Fruit fly (Drosophila melanogaster) whole organism, wandering third instar larva: ENCODE measurements around the gene CadN2.
A peak's percentile ranks its signal among the peaks of the same experiment; 100 is the strongest.

ENCODE experiments used
- Abd-B ChIP-seq: fragments of >200 bp; optimal IDR thresholded peaks from 2 replicates; lab custom pipeline; 2017; ENCODE audit warnings: missing biosample characterization, missing genetic modification characterization
- CG32264 ChIP-seq: fragments of 200-800 bp; sonication (Bioruptor generic); optimal IDR thresholded peaks from 2 replicates; lab custom pipeline; 2016; ENCODE audit warnings: missing biosample characterization, missing genetic modification characterization
- CG9705 ChIP-seq: fragments of 200-800 bp; sonication (Bioruptor generic); optimal IDR thresholded peaks from 2 replicates; lab custom pipeline; 2018; ENCODE audit warnings: missing biosample characterization, mild to moderate bottlenecking, missing genetic modification characterization
- Dif ChIP-seq: fragments of 200-275, 200-300 bp; sonication (Bioruptor generic); optimal IDR thresholded peaks from 2 replicates; lab custom pipeline; 2018; ENCODE audit warnings: missing biosample characterization, missing genetic modification characterization; ENCODE audit not compliant: partially characterized antibody
- GATAd ChIP-seq: sonication (Bioruptor generic); optimal IDR thresholded peaks from 2 replicates; lab custom pipeline; 2016; ENCODE audit warnings: missing biosample characterization, missing genetic modification characterization
- Hnf4 ChIP-seq: fragments of 200-800 bp; sonication (Bioruptor generic); optimal IDR thresholded peaks from 2 replicates; lab custom pipeline; 2016; ENCODE audit warnings: missing biosample characterization, mild to moderate bottlenecking, missing genetic modification characterization
- Hr78 ChIP-seq: fragments of >200 bp; optimal IDR thresholded peaks from 2 replicates; lab custom pipeline; 2017; ENCODE audit warnings: missing biosample characterization, missing genetic modification characterization
- Mio ChIP-seq: sonication (Bioruptor generic); optimal IDR thresholded peaks from 2 replicates; lab custom pipeline; 2016; ENCODE audit warnings: missing biosample characterization, missing genetic modification characterization
- Myc ChIP-seq: fragments of >200 bp; optimal IDR thresholded peaks from 2 replicates; lab custom pipeline; 2017
- N ChIP-seq: fragments of >200 bp; optimal IDR thresholded peaks from 2 replicates; lab custom pipeline; 2018; ENCODE audit warnings: missing biosample characterization, missing external identifiers, missing genetic modification characterization
- Rel ChIP-seq, 2 experiments: fragments of 200-800 bp; sonication (Bioruptor generic) in 1 of 2; optimal IDR thresholded peaks; 2 replicates in 1 of 2; 3 replicates in 1 of 2; lab custom pipeline; 2016 to 2019; ENCODE audit warnings: mild to moderate bottlenecking in 2 of 2, missing biosample characterization in 2 of 2, missing genetic modification characterization in 2 of 2, moderate library complexity in 1 of 2
- Sp1 ChIP-seq: fragments of 200-800 bp; sonication (Bioruptor generic); optimal IDR thresholded peaks from 3 replicates; lab custom pipeline; 2019; ENCODE audit warnings: missing biosample characterization, mild to moderate bottlenecking, missing genetic modification characterization, moderate library complexity
- Vsx2 ChIP-seq: fragments of 200-300, 225-300 bp; sonication (Bioruptor generic); optimal IDR thresholded peaks from 2 replicates; lab custom pipeline; 2018; ENCODE audit warnings: missing biosample characterization, missing genetic modification characterization; ENCODE audit not compliant: partially characterized antibody
- br ChIP-seq: fragments of 200-800 bp; sonication (Bioruptor generic); optimal IDR thresholded peaks from 2 replicates; lab custom pipeline; 2016; ENCODE audit warnings: missing biosample characterization, missing genetic modification characterization
- dl ChIP-seq, 2 experiments: fragments of 175-275, 200-275 bp in 1 of 2; fragments of 200-275 bp in 1 of 2; sonication (Bioruptor generic); optimal IDR thresholded peaks; lab custom pipeline; 2018; ENCODE audit warnings: mild to moderate bottlenecking in 2 of 2, missing biosample characterization in 2 of 2, missing genetic modification characterization in 2 of 2, moderate library complexity in 2 of 2; ENCODE audit not compliant: partially characterized antibody in 2 of 2, insufficient read depth in 1 of 2
- dmrt93B ChIP-seq: fragments of 200-800 bp; sonication (Bioruptor generic); optimal IDR thresholded peaks from 2 replicates; lab custom pipeline; 2018; ENCODE audit warnings: missing biosample characterization, mild to moderate bottlenecking, missing genetic modification characterization
- dsf ChIP-seq: sonication (Bioruptor generic); optimal IDR thresholded peaks from 2 replicates; lab custom pipeline; 2016; ENCODE audit warnings: missing biosample characterization, missing genetic modification characterization, borderline replicate concordance
- foxo ChIP-seq, 2 experiments: fragments of 200-800 bp; sonication (Bioruptor generic); optimal IDR thresholded peaks; 2 replicates in 1 of 2; 3 replicates in 1 of 2; lab custom pipeline; 2016 to 2017; ENCODE audit warnings: missing biosample characterization in 2 of 2, missing genetic modification characterization in 2 of 2
- fru ChIP-seq: fragments of 200-800 bp; sonication (Bioruptor generic); optimal IDR thresholded peaks from 3 replicates; lab custom pipeline; 2016; ENCODE audit warnings: missing biosample characterization, mild to moderate bottlenecking, missing genetic modification characterization
- h ChIP-seq: fragments of 200-800 bp; sonication (Bioruptor generic); optimal IDR thresholded peaks from 3 replicates; lab custom pipeline; 2016; ENCODE audit warnings: missing biosample characterization, mild to moderate bottlenecking, missing genetic modification characterization
- jim ChIP-seq: fragments of 175-275, 200-325 bp; sonication (Bioruptor generic); optimal IDR thresholded peaks from 2 replicates; lab custom pipeline; 2016; ENCODE audit warnings: missing biosample characterization, mild to moderate bottlenecking, missing genetic modification characterization
- lola ChIP-seq: fragments of >200 bp; optimal IDR thresholded peaks from 2 replicates; lab custom pipeline; 2017; ENCODE audit warnings: missing biosample characterization, missing genetic modification characterization
- pan ChIP-seq: fragments of >200 bp; optimal IDR thresholded peaks from 2 replicates; lab custom pipeline; 2017
- psq ChIP-seq: fragments of 200-800 bp; sonication (Bioruptor generic); optimal IDR thresholded peaks from 3 replicates; lab custom pipeline; 2017; ENCODE audit warnings: missing biosample characterization, mild to moderate bottlenecking, missing genetic modification characterization, moderate library complexity
- rgr ChIP-seq: fragments of 200-800 bp; sonication (Bioruptor generic); optimal IDR thresholded peaks from 3 replicates; lab custom pipeline; 2016; ENCODE audit warnings: missing biosample characterization, mild to moderate bottlenecking, missing genetic modification characterization
- sage ChIP-seq: fragments of 200-800 bp; sonication (Bioruptor generic); optimal IDR thresholded peaks from 2 replicates; lab custom pipeline; 2016; ENCODE audit warnings: missing biosample characterization, mild to moderate bottlenecking, missing genetic modification characterization
- sv ChIP-seq: fragments of 200-800 bp; sonication (Bioruptor generic); optimal IDR thresholded peaks from 3 replicates; lab custom pipeline; 2016; ENCODE audit warnings: missing biosample characterization, missing genetic modification characterization
- tai ChIP-seq: sonication (Bioruptor generic); optimal IDR thresholded peaks from 2 replicates; lab custom pipeline; 2016; ENCODE audit warnings: missing biosample characterization, missing genetic modification characterization
- usp ChIP-seq: fragments of >200 bp; optimal IDR thresholded peaks from 2 replicates; lab custom pipeline; 2017; ENCODE audit warnings: missing biosample characterization, missing genetic modification characterization
- woc ChIP-seq: sonication (Bioruptor generic); optimal IDR thresholded peaks from 2 replicates; lab custom pipeline; 2016; ENCODE audit warnings: missing biosample characterization, mild to moderate bottlenecking, missing genetic modification characterization

CadN2 gene

dm6 chr2L:17770121-17770520 lies 104.9 kb downstream of the CadN2 start:
- TF ChIP-seq CG9705 (GFP tag; lab: Kevin White, UChicago) = no peak

- TF ChIP-seq rgr (GFP tag; lab: Kevin White, UChicago) (no peak), psq (GFP tag; lab: Kevin White, UChicago) (no peak), jim (GFP tag; lab: Kevin White, UChicago) (no peak), Mio (GFP tag; lab: Kevin White, UChicago) (no peak), GATAd (GFP tag; lab: Kevin White, UChicago) (no peak), CG32264 (no peak), N (no peak), Myc (no peak), Abd-B (GFP tag; lab: Kevin White, UChicago) (no peak), Hr78 (GFP tag; lab: Kevin White, UChicago) (no peak), h (GFP tag; lab: Kevin White, UChicago) (no peak), Vsx2 (GFP tag; lab: Kevin White, UChicago) (no peak), Dif (GFP tag; lab: Kevin White, UChicago) (no peak)
These were observed 106.5 kb downstream of the CadN2 start for dm6 chr2L:17768580-17768979.

- TF ChIP-seq tai (GFP tag; lab: Kevin White, UChicago) (no peak), Vsx2 (GFP tag; lab: Kevin White, UChicago) (no peak), N (no peak), foxo (GFP tag; optimal IDR thresholded peaks at IDR 0.05; lab: Kevin White, UChicago) (no peak), dmrt93B (no peak), br (GFP tag; lab: Kevin White, UChicago) (no peak), pan (lab: Kevin White, UChicago) (no peak), Abd-B (GFP tag; lab: Kevin White, UChicago) (no peak), Myc (no peak)
These were observed 111.9 kb downstream of the CadN2 start for dm6 chr2L:17763173-17763572.

- no peak for TF ChIP-seq dl (GFP tag; optimal IDR thresholded peaks at IDR 0.05; lab: Kevin White, UChicago; ENCODE audit: insufficient read depth in 1 of 2, partially characterized antibody in 2 of 2)
- no peak for TF ChIP-seq Mio (GFP tag; lab: Kevin White, UChicago)
- TF ChIP-seq jim (GFP tag; lab: Kevin White, UChicago) = no peak
- TF ChIP-seq Myc = no peak
- no peak for TF ChIP-seq lola
- TF ChIP-seq Abd-B (GFP tag; lab: Kevin White, UChicago) = no peak
- no peak for TF ChIP-seq foxo (GFP tag; optimal IDR thresholded peaks at IDR 0.05; lab: Kevin White, UChicago)
- no peak for TF ChIP-seq sage (GFP tag; lab: Kevin White, UChicago)
- TF ChIP-seq Hnf4 = no peak
- no peak for TF ChIP-seq Sp1 (GFP tag; lab: Kevin White, UChicago)
- no peak for TF ChIP-seq Dif (GFP tag; lab: Kevin White, UChicago)
- TF ChIP-seq Hr78 (GFP tag; lab: Kevin White, UChicago) = no peak
- TF ChIP-seq N = no peak
- TF ChIP-seq fru (GFP tag; lab: Kevin White, UChicago) = no peak
- no peak for TF ChIP-seq woc (GFP tag; lab: Kevin White, UChicago)
These were observed 119.5 kb downstream of the CadN2 start for dm6 chr2L:17755576-17755975.

- no peak for TF ChIP-seq dmrt93B
- no peak for TF ChIP-seq GATAd (GFP tag; lab: Kevin White, UChicago)
- TF ChIP-seq Mio (GFP tag; lab: Kevin White, UChicago) = no peak
- no peak for TF ChIP-seq Hnf4
- no peak for TF ChIP-seq dsf (GFP tag; lab: Kevin White, UChicago)
- TF ChIP-seq CG32264 = no peak
- TF ChIP-seq sage (GFP tag; lab: Kevin White, UChicago) = no peak
- TF ChIP-seq jim (GFP tag; lab: Kevin White, UChicago) = no peak
- no peak for TF ChIP-seq foxo (GFP tag; optimal IDR thresholded peaks at IDR 0.05; lab: Kevin White, UChicago)
- TF ChIP-seq Sp1 (GFP tag; lab: Kevin White, UChicago) = no peak
- no peak for TF ChIP-seq usp
- no peak for TF ChIP-seq sv (GFP tag; lab: Kevin White, UChicago)
- TF ChIP-seq psq (GFP tag; lab: Kevin White, UChicago) = no peak
- TF ChIP-seq N = no peak
These were observed 120.9 kb downstream of the CadN2 start for dm6 chr2L:17754108-17754507.

- TF ChIP-seq dl (GFP tag; optimal IDR thresholded peaks at IDR 0.05; lab: Kevin White, UChicago; ENCODE audit: insufficient read depth in 1 of 2, partially characterized antibody in 2 of 2) = peak in 1 of 2 experiments; percentile 9
- no peak for TF ChIP-seq Rel (GFP tag; optimal IDR thresholded peaks at IDR 0.05; lab: Kevin White, UChicago)
- no peak for TF ChIP-seq Rel (tag; optimal IDR thresholded peaks at IDR 0.05; lab: Kevin White, UChicago)
These were observed 122.6 kb downstream of the CadN2 start for dm6 chr2L:17752406-17752805.
